Worm (Caenorhabditis elegans) whole organism, L1 larva: Measurements from ENCODE around the gene rom-3.

ENCODE experiments used
- nhr-12 ChIP-seq: sonication (generic microtip); optimal IDR thresholded peaks from 2 replicates; lab custom pipeline; 2017; ENCODE audit warnings: missing biosample characterization, missing genetic modification characterization
- rnt-1 ChIP-seq: sonication (generic microtip); optimal IDR thresholded peaks from 2 replicates; lab custom pipeline; 2016; ENCODE audit warnings: mild to moderate bottlenecking, missing genetic modification characterization, moderate library complexity, missing compliant biosample characterization
- skn-1 ChIP-seq: fragments of 150-350 bp; optimal IDR thresholded peaks from 2 replicates; lab custom pipeline; 2014; ENCODE audit warnings: missing biosample characterization, missing genetic modification characterization
- ztf-4 ChIP-seq: fragments of 150-350 bp; optimal IDR thresholded peaks from 2 replicates; lab custom pipeline; 2014; ENCODE audit warnings: missing biosample characterization, missing genetic modification characterization

ce11 chrIV:16946746-16947145, 23.5 kb downstream of the rom-3 start, which contains the start of the genes Y116A8C.9 and arf-6:
- no peak for TF ChIP-seq rnt-1 (tag; lab: Kevin White, UChicago)
- no peak for TF ChIP-seq nhr-12
- TF ChIP-seq ztf-4 (tag; lab: Kevin White, UChicago), result peak; percentile 47
- TF ChIP-seq skn-1 (tag; lab: Kevin White, UChicago), result peak; percentile 73
